Fruit fly (Drosophila melanogaster) whole organism, embryonic: ENCODE measurements around the gene CG13894.

ENCODE experiments used
- CG10209 ChIP-seq: fragments of 200-800 bp; sonication (Bioruptor generic); optimal IDR thresholded peaks from 3 replicates; lab custom pipeline; 2017; ENCODE audit warnings: missing biosample characterization, mild to moderate bottlenecking, missing genetic modification characterization, missing genetic modification reagents
- CG10654 ChIP-seq: fragments of 200-800 bp; sonication (Bioruptor generic); optimal IDR thresholded peaks from 2 replicates; lab custom pipeline; 2016; ENCODE audit warnings: missing biosample characterization, missing genetic modification characterization
- CG10979 ChIP-seq: fragments of 200-800 bp; sonication (Bioruptor generic); optimal IDR thresholded peaks from 2 replicates; lab custom pipeline; 2018; ENCODE audit warnings: missing biosample characterization, mild to moderate bottlenecking, missing genetic modification characterization, moderate library complexity
- CG11723 ChIP-seq: fragments of 200-800 bp; sonication (Bioruptor generic); optimal IDR thresholded peaks from 2 replicates; lab custom pipeline; 2017; ENCODE audit warnings: missing biosample characterization, mild to moderate bottlenecking, missing genetic modification characterization
- CG12104 ChIP-seq: fragments of 200-800 bp; sonication (Bioruptor generic); optimal IDR thresholded peaks from 3 replicates; lab custom pipeline; 2016; ENCODE audit warnings: missing biosample characterization, missing genetic modification characterization
- CG13624 ChIP-seq: fragments of 200-800 bp; sonication (Bioruptor generic); optimal IDR thresholded peaks from 2 replicates; lab custom pipeline; 2016; ENCODE audit warnings: missing biosample characterization, missing genetic modification characterization
- CG13894 ChIP-seq: fragments of 200-800 bp; sonication (Bioruptor generic); optimal IDR thresholded peaks from 3 replicates; lab custom pipeline; 2018; ENCODE audit warnings: missing biosample characterization, mild to moderate bottlenecking, missing genetic modification characterization, moderate library complexity
- CG15269 ChIP-seq: fragments of 200-800 bp; sonication (Bioruptor generic); optimal IDR thresholded peaks from 2 replicates; lab custom pipeline; 2018; ENCODE audit warnings: missing biosample characterization, mild to moderate bottlenecking, missing genetic modification characterization, moderate library complexity
- CG16815 ChIP-seq: fragments of 200-800 bp; sonication (Bioruptor generic); optimal IDR thresholded peaks from 3 replicates; lab custom pipeline; 2017; ENCODE audit warnings: missing biosample characterization, mild to moderate bottlenecking, missing genetic modification characterization
- CG2199 ChIP-seq: fragments of 200-800 bp; sonication (Bioruptor generic); IDR thresholded peaks from 3 replicates; pipeline ENCODE4 v1.3.6; 2022; ENCODE audit warnings: missing biosample characterization, missing genetic modification characterization
- CG2712 ChIP-seq: fragments of 200-800 bp; optimal IDR thresholded peaks from 3 replicates; lab custom pipeline; 2019; ENCODE audit warnings: missing biosample characterization, mild to moderate bottlenecking, missing genetic modification characterization, moderate library complexity
- CG30020 ChIP-seq: fragments of 200-800 bp; optimal IDR thresholded peaks from 2 replicates; lab custom pipeline; 2019; ENCODE audit warnings: missing biosample characterization, mild to moderate bottlenecking, missing genetic modification characterization, moderate library complexity
- CG31441 ChIP-seq: fragments of 200-800 bp; sonication (Bioruptor generic); IDR thresholded peaks from 2 replicates; pipeline ENCODE4 v1.3.6; 2022; ENCODE audit warnings: missing biosample characterization, missing genetic modification characterization
- CG33557 ChIP-seq: fragments of 200-800 bp; sonication (Bioruptor generic); optimal IDR thresholded peaks from 2 replicates; lab custom pipeline; 2019; ENCODE audit warnings: missing biosample characterization, mild to moderate bottlenecking, missing genetic modification characterization, moderate library complexity
- CG34376 ChIP-seq: fragments of 200-800 bp; sonication (Bioruptor generic); optimal IDR thresholded peaks from 2 replicates; lab custom pipeline; 2018; ENCODE audit warnings: missing biosample characterization, mild to moderate bottlenecking, missing genetic modification characterization
- CG9797 ChIP-seq: fragments of 200-800 bp; sonication (Bioruptor generic); optimal IDR thresholded peaks from 3 replicates; lab custom pipeline; 2018; ENCODE audit warnings: missing biosample characterization, mild to moderate bottlenecking, missing genetic modification characterization
- CG9932 ChIP-seq: fragments of 200-800 bp; sonication (Bioruptor generic); IDR thresholded peaks from 2 replicates; pipeline ENCODE4 v1.3.6; 2022; ENCODE audit warnings: missing biosample characterization, missing genetic modification characterization
- D19A ChIP-seq: fragments of 200-800 bp; optimal IDR thresholded peaks from 3 replicates; lab custom pipeline; 2019; ENCODE audit warnings: missing biosample characterization, mild to moderate bottlenecking, missing genetic modification characterization, moderate library complexity
- Dfd ChIP-seq, 2 experiments: fragments of >200 bp; optimal IDR thresholded peaks; 2 replicates each; lab custom pipeline; 2017; ENCODE audit warnings: missing biosample characterization in 2 of 2, missing genetic modification characterization in 2 of 2
- Dip3 ChIP-seq: fragments of 200-800 bp; sonication (Bioruptor generic); optimal IDR thresholded peaks from 3 replicates; lab custom pipeline; 2016; ENCODE audit warnings: missing biosample characterization, missing genetic modification characterization
- Doc2 ChIP-seq: fragments of 200-800 bp; sonication (Bioruptor generic); IDR thresholded peaks from 2 replicates; pipeline ENCODE4 v1.3.6; 2022; ENCODE audit warnings: missing biosample characterization, missing genetic modification characterization
- Doc3 ChIP-seq: fragments of 200-800 bp; sonication (Bioruptor generic); IDR thresholded peaks from 3 replicates; pipeline ENCODE4 v1.3.6; 2022; ENCODE audit warnings: missing biosample characterization, missing genetic modification characterization; ENCODE audit not compliant: partially characterized antibody
- E2f2 ChIP-seq: fragments of 200-800 bp; sonication (Bioruptor generic); IDR thresholded peaks from 2 replicates; pipeline ENCODE4 v1.3.6; 2022; ENCODE audit warnings: missing biosample characterization, missing genetic modification characterization
- Gug ChIP-seq: fragments of 200-800 bp; sonication (Bioruptor generic); IDR thresholded peaks from 4 replicates; pipeline ENCODE4 v1.3.6; 2022; ENCODE audit warnings: missing biosample characterization, missing genetic modification characterization
- H15 ChIP-seq: fragments of 200-800 bp; sonication (Bioruptor generic); IDR thresholded peaks from 3 replicates; pipeline ENCODE4 v1.3.6; 2022; ENCODE audit warnings: missing biosample characterization, missing genetic modification characterization
- H2.0 ChIP-seq: fragments of 200-800 bp; sonication (Bioruptor generic); IDR thresholded peaks from 2 replicates; pipeline ENCODE4 v1.3.6; 2022; ENCODE audit warnings: missing biosample characterization, missing genetic modification characterization
- HLH54F ChIP-seq: fragments of 200-800 bp; sonication (Bioruptor generic); optimal IDR thresholded peaks from 3 replicates; lab custom pipeline; 2016; ENCODE audit warnings: missing biosample characterization, missing genetic modification characterization
- Hr39 ChIP-seq: fragments of >200 bp; optimal IDR thresholded peaks from 2 replicates; lab custom pipeline; 2017
- MESR4 ChIP-seq: fragments of 200-800 bp; sonication (Bioruptor generic); optimal IDR thresholded peaks from 2 replicates; lab custom pipeline; 2018; ENCODE audit warnings: missing biosample characterization, mild to moderate bottlenecking, missing genetic modification characterization, moderate library complexity
- NFAT ChIP-seq: fragments of 200-800 bp; sonication (Bioruptor generic); IDR thresholded peaks from 2 replicates; pipeline ENCODE4 v1.3.6; 2022; ENCODE audit warnings: missing biosample characterization, missing genetic modification characterization
- Nf-YC ChIP-seq: fragments of 200-800 bp; optimal IDR thresholded peaks from 3 replicates; lab custom pipeline; 2019; ENCODE audit warnings: missing biosample characterization, mild to moderate bottlenecking, missing genetic modification characterization, moderate library complexity
- Oli ChIP-seq: fragments of 200-800 bp; sonication (Bioruptor generic); optimal IDR thresholded peaks from 2 replicates; lab custom pipeline; 2018; ENCODE audit warnings: missing biosample characterization, mild to moderate bottlenecking, missing genetic modification characterization, moderate library complexity
- Ravus ChIP-seq: fragments of 200-800 bp; sonication (Bioruptor generic); IDR thresholded peaks from 2 replicates; pipeline ENCODE4 v1.3.6; 2022; ENCODE audit warnings: missing biosample characterization, missing genetic modification characterization
- Rx ChIP-seq: fragments of 200-800 bp; sonication (Bioruptor generic); IDR thresholded peaks from 2 replicates; pipeline ENCODE4 v1.3.6; 2022; ENCODE audit warnings: missing biosample characterization, missing genetic modification characterization
- Sry-β ChIP-seq: fragments of 200-800 bp; sonication (Bioruptor generic); optimal IDR thresholded peaks from 2 replicates; lab custom pipeline; 2018; ENCODE audit warnings: missing biosample characterization, mild to moderate bottlenecking, missing genetic modification characterization, moderate library complexity
- aop ChIP-seq: fragments of 200-800 bp; sonication (Bioruptor generic); IDR thresholded peaks from 2 replicates; pipeline ENCODE4 v1.3.6; 2022; ENCODE audit warnings: missing biosample characterization, missing genetic modification characterization
- ase ChIP-seq: fragments of 200-800 bp; sonication (Bioruptor generic); IDR thresholded peaks from 3 replicates; pipeline ENCODE4 v1.3.6; 2022; ENCODE audit warnings: missing biosample characterization, missing genetic modification characterization
- btn ChIP-seq: fragments of 200-800 bp; sonication (Bioruptor generic); optimal IDR thresholded peaks from 2 replicates; lab custom pipeline; 2016; ENCODE audit warnings: missing biosample characterization, missing genetic modification characterization
- cato ChIP-seq: fragments of 200-800 bp; sonication (Bioruptor generic); optimal IDR thresholded peaks from 2 replicates; lab custom pipeline; 2016; ENCODE audit warnings: missing biosample characterization, missing genetic modification characterization, borderline replicate concordance
- dmrt99B ChIP-seq: fragments of 200-800 bp; sonication (Bioruptor generic); optimal IDR thresholded peaks from 2 replicates; lab custom pipeline; 2018; ENCODE audit warnings: missing biosample characterization, mild to moderate bottlenecking, missing genetic modification characterization, moderate library complexity
- ems ChIP-seq: fragments of 200-800 bp; sonication (Bioruptor generic); optimal IDR thresholded peaks from 3 replicates; lab custom pipeline; 2016; ENCODE audit warnings: missing biosample characterization, missing genetic modification characterization
- fru ChIP-seq: fragments of >200 bp; optimal IDR thresholded peaks from 2 replicates; lab custom pipeline; 2017
- ftz-f1 ChIP-seq: fragments of 200-800 bp; sonication (Bioruptor generic); optimal IDR thresholded peaks from 2 replicates; lab custom pipeline; 2016; ENCODE audit warnings: missing biosample characterization, missing genetic modification characterization
- gsb-n ChIP-seq: fragments of 200-800 bp; sonication (Bioruptor generic); optimal IDR thresholded peaks from 3 replicates; lab custom pipeline; 2018; ENCODE audit warnings: missing biosample characterization, mild to moderate bottlenecking, missing genetic modification characterization
- her ChIP-seq: fragments of 200-800 bp; sonication (Bioruptor generic); optimal IDR thresholded peaks from 2 replicates; lab custom pipeline; 2016; ENCODE audit warnings: missing biosample characterization, missing genetic modification characterization
- lola ChIP-seq, 3 experiments: fragments of >200 bp in 2 of 3; fragments of 200-800 bp in 1 of 3; sonication (Bioruptor generic) in 1 of 3; optimal IDR thresholded peaks; 2 replicates each; lab custom pipeline; 2017 to 2019; ENCODE audit warnings: missing biosample characterization in 3 of 3, missing genetic modification characterization in 3 of 3, mild to moderate bottlenecking in 1 of 3, moderate library complexity in 1 of 3
- mld ChIP-seq: fragments of 200-800 bp; sonication (Bioruptor generic); IDR thresholded peaks from 3 replicates; pipeline ENCODE4 v1.3.6; 2022; ENCODE audit warnings: missing biosample characterization, missing genetic modification characterization; ENCODE audit not compliant: partially characterized antibody
- ranshi ChIP-seq: fragments of 200-800 bp; sonication (Bioruptor generic); IDR thresholded peaks from 2 replicates; pipeline ENCODE4 v1.3.6; 2022; ENCODE audit warnings: missing biosample characterization, missing genetic modification characterization
- run ChIP-seq: fragments of 200-800 bp; sonication (Bioruptor generic); optimal IDR thresholded peaks from 3 replicates; lab custom pipeline; 2018; ENCODE audit warnings: missing biosample characterization, mild to moderate bottlenecking, missing genetic modification characterization
- sens ChIP-seq: fragments of 200-800 bp; sonication (Bioruptor generic); peaks from one replicate; lab custom pipeline; 2016; ENCODE audit warnings: missing biosample characterization, missing genetic modification characterization
- ssp ChIP-seq: fragments of 200-800 bp; sonication (Bioruptor generic); IDR thresholded peaks from 2 replicates; pipeline ENCODE4 v1.3.6; 2022; ENCODE audit warnings: missing biosample characterization, missing genetic modification characterization

Gene CG13894

DNA sequence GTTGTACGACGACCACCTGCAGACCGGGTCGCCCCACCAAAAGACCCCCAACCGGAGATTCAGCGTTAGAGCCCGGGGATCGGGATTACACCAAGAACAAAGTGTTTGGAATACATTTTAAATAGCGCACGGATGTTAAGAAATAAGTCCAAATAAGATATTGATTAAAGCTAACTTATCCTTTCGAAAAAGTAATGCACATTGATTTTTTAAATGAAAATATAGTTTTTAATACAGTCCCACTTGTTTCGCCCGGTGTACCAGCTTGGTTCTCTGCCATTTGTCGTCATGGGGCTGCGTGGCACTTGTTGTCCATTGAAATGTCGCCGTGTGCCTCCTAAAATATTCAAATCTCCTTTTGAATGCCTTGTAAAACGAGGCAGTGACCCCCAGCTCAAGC, 22.1 kb upstream of the CG13894 start (continued):
- 0 out of 2 replicates have a peak, but pooled peaks have one; percentile 26 for TF ChIP-seq E2f2 (GFP tag; lab: Robert Waterston, UW)

DNA sequence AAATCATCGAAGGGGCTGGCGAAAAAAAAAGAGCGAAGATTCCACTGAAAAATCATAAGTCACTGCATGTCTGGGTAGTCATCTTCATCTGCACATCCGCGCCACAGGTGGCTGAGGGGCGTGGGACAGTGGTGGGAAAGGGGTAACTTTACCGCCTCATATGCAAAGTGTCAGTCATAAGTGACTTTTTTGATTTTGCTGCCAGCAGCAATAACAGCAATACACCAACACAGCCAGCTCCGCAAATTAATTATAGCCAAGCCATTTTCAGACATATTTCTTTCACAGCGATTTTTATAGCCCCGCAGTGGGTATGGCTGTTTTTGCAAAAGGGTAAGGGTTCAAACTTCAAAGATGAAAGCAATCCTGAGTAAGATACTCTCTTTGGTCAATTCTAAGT, 19.4 kb upstream of the CG13894 start:
- no peak for TF ChIP-seq MESR4 (GFP tag; lab: Kevin White, UChicago)
- TF ChIP-seq HLH54F (GFP tag; lab: Kevin White, UChicago) = no peak
- no peak for TF ChIP-seq CG13624
- no peak for TF ChIP-seq Gug (GFP tag; lab: Robert Waterston, UW)
- TF ChIP-seq btn (GFP tag; lab: Kevin White, UChicago) = no peak
- 0 out of 3 replicates have a peak, but pooled peaks have one; percentile 16 for TF ChIP-seq CG2199
- TF ChIP-seq cato (GFP tag; lab: Kevin White, UChicago) = no peak
- no peak for TF ChIP-seq ranshi (GFP tag; lab: Robert Waterston, UW)
- no peak for TF ChIP-seq H2.0
- TF ChIP-seq CG12104 (GFP tag; lab: Kevin White, UChicago) = no peak
- TF ChIP-seq sens = peak; percentile 58
- no peak for TF ChIP-seq CG11723
- TF ChIP-seq Dip3 = no peak
- no peak for TF ChIP-seq H15 (GFP tag; lab: Robert Waterston, UW)
- TF ChIP-seq CG34376 (GFP tag; lab: Kevin White, UChicago) = no peak
- TF ChIP-seq, all 482 proteins: peak for 2

DNA sequence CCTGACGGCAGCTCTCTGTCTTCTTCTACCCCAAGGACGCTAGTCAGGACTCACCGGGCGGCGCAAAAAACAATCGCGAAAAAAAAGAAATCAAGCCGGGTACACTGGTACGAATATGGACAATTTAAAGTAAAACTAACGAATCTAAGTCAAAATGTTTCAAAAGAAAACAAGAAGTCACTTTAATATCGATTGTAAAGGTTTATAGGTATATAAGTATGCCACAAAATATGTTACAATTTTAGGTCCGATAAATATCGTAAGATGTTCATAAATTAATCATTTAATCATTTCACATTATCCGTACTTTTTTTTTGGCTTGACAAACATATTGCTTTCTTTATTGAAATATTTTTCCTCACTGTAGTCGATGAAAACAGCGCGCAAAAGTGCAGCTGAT, 17.1 kb upstream of the CG13894 start:
- TF ChIP-seq CG33557 (GFP tag; lab: Kevin White, UChicago) (peak; percentile 15), ssp (GFP tag; lab: Robert Waterston, UW) (no peak), D19A (peak; percentile 5), Nf-YC (tag; lab: Kevin White, UChicago) (no peak), CG9932 (GFP tag; lab: Robert Waterston, UW) (no peak), ase (GFP tag; lab: Robert Waterston, UW) (no peak), CG31441 (GFP tag; lab: Robert Waterston, UW) (peak; percentile 42; the same call in 1 of the 2 replicates), NFAT (GFP tag; lab: Robert Waterston, UW) (no peak), dmrt99B (tag; lab: Kevin White, UChicago) (peak; percentile 14), CG16815 (no peak), Rx (GFP tag; lab: Robert Waterston, UW) (no peak), gsb-n (tag; lab: Kevin White, UChicago) (no peak), CG10979 (tag; lab: Kevin White, UChicago) (peak; percentile 65), CG10209 (GFP tag; lab: Kevin White, UChicago) (no peak), CG15269 (tag; lab: Kevin White, UChicago) (no peak), aop (GFP tag; lab: Robert Waterston, UW) (no peak), Oli (peak; percentile 5), fru (lab: Kevin White, UChicago) (no peak), Dfd (GFP tag; optimal IDR thresholded peaks at IDR 0.05; lab: Kevin White, UChicago) (no peak), CG10654 (GFP tag; lab: Kevin White, UChicago) (no peak), run (tag; lab: Kevin White, UChicago) (no peak), ftz-f1 (GFP tag; lab: Kevin White, UChicago) (no peak), Doc2 (GFP tag; lab: Robert Waterston, UW) (no peak), lola (GFP tag; optimal IDR thresholded peaks at IDR 0.05; lab: Kevin White, UChicago) (peak in 1 of 3 experiments; percentile 54), her (no peak), Sry-β (GFP tag; lab: Kevin White, UChicago) (no peak), mld (GFP tag; lab: Robert Waterston, UW) (no peak), CG30020 (tag; lab: Kevin White, UChicago) (no peak), Ravus (GFP tag; lab: Robert Waterston, UW) (no peak), Doc3 (no peak), CG13894 (tag; lab: Kevin White, UChicago) (no peak), CG2712 (tag; lab: Kevin White, UChicago) (peak; percentile 43), ems (GFP tag; lab: Kevin White, UChicago) (no peak), Hr39 (lab: Kevin White, UChicago) (no peak), CG9797 (GFP tag; lab: Kevin White, UChicago) (no peak)
